Fruit fly (Drosophila melanogaster) whole organism, wandering third instar larva: ENCODE results near the gene CG13048.

Experiments used
- CG32264 ChIP-seq: fragments of 200-800 bp; sonication (Bioruptor generic); optimal IDR thresholded peaks from 2 replicates; lab custom pipeline; 2016; ENCODE audit warnings: missing biosample characterization, missing genetic modification characterization
- CG9705 ChIP-seq: fragments of 200-800 bp; sonication (Bioruptor generic); optimal IDR thresholded peaks from 2 replicates; lab custom pipeline; 2018; ENCODE audit warnings: missing biosample characterization, mild to moderate bottlenecking, missing genetic modification characterization
- Dfd ChIP-seq: fragments of >200 bp; optimal IDR thresholded peaks from 2 replicates; lab custom pipeline; 2017; ENCODE audit warnings: missing biosample characterization, missing genetic modification characterization
- Dif ChIP-seq: fragments of 200-275, 200-300 bp; sonication (Bioruptor generic); optimal IDR thresholded peaks from 2 replicates; lab custom pipeline; 2018; ENCODE audit warnings: missing biosample characterization, missing genetic modification characterization; ENCODE audit not compliant: partially characterized antibody
- GATAd ChIP-seq: sonication (Bioruptor generic); optimal IDR thresholded peaks from 2 replicates; lab custom pipeline; 2016; ENCODE audit warnings: missing biosample characterization, missing genetic modification characterization
- HLH106 ChIP-seq: fragments of 200-800 bp; optimal IDR thresholded peaks from 3 replicates; lab custom pipeline; 2019; ENCODE audit warnings: missing biosample characterization, mild to moderate bottlenecking, missing genetic modification characterization, moderate library complexity
- Hnf4 ChIP-seq: fragments of 200-800 bp; sonication (Bioruptor generic); optimal IDR thresholded peaks from 2 replicates; lab custom pipeline; 2016; ENCODE audit warnings: missing biosample characterization, mild to moderate bottlenecking, missing genetic modification characterization
- Hr78 ChIP-seq: fragments of >200 bp; optimal IDR thresholded peaks from 2 replicates; lab custom pipeline; 2017; ENCODE audit warnings: missing biosample characterization, missing genetic modification characterization
- Hr83 ChIP-seq: fragments of 200-300 bp; sonication (Bioruptor generic); optimal IDR thresholded peaks from 2 replicates; lab custom pipeline; 2016; ENCODE audit warnings: missing biosample characterization, mild to moderate bottlenecking, missing genetic modification characterization, moderate library complexity; ENCODE audit not compliant: poor library complexity, severe bottlenecking
- Jra ChIP-seq: sonication (Bioruptor generic); optimal IDR thresholded peaks from 2 replicates; lab custom pipeline; 2016; ENCODE audit warnings: missing biosample characterization, missing genetic modification characterization
- Myc ChIP-seq: fragments of >200 bp; optimal IDR thresholded peaks from 2 replicates; lab custom pipeline; 2017
- N ChIP-seq: fragments of >200 bp; optimal IDR thresholded peaks from 2 replicates; lab custom pipeline; 2018; ENCODE audit warnings: missing biosample characterization, missing external identifiers, missing genetic modification characterization
- OdsH ChIP-seq: fragments of 200-800 bp; sonication (Bioruptor generic); optimal IDR thresholded peaks from 2 replicates; lab custom pipeline; 2016; ENCODE audit warnings: missing biosample characterization, mild to moderate bottlenecking, missing genetic modification characterization
- Sp1 ChIP-seq: fragments of 200-800 bp; sonication (Bioruptor generic); optimal IDR thresholded peaks from 3 replicates; lab custom pipeline; 2019; ENCODE audit warnings: missing biosample characterization, mild to moderate bottlenecking, missing genetic modification characterization, moderate library complexity
- Vsx2 ChIP-seq: fragments of 200-300, 225-300 bp; sonication (Bioruptor generic); optimal IDR thresholded peaks from 2 replicates; lab custom pipeline; 2018; ENCODE audit warnings: missing biosample characterization, missing genetic modification characterization; ENCODE audit not compliant: partially characterized antibody
- br ChIP-seq: fragments of 200-800 bp; sonication (Bioruptor generic); optimal IDR thresholded peaks from 2 replicates; lab custom pipeline; 2016; ENCODE audit warnings: missing biosample characterization, missing genetic modification characterization
- brk ChIP-seq: fragments of 200-800 bp; sonication (Bioruptor generic); optimal IDR thresholded peaks from 2 replicates; lab custom pipeline; 2016; ENCODE audit warnings: missing biosample characterization, mild to moderate bottlenecking, missing genetic modification characterization
- dl ChIP-seq, 2 experiments: fragments of 175-275, 200-275 bp in 1 of 2; fragments of 200-275 bp in 1 of 2; sonication (Bioruptor generic); optimal IDR thresholded peaks; lab custom pipeline; 2018; ENCODE audit warnings: mild to moderate bottlenecking in 2 of 2, missing biosample characterization in 2 of 2, missing genetic modification characterization in 2 of 2, moderate library complexity in 2 of 2; ENCODE audit not compliant: partially characterized antibody in 2 of 2, insufficient read depth in 1 of 2
- dmrt93B ChIP-seq: fragments of 200-800 bp; sonication (Bioruptor generic); optimal IDR thresholded peaks from 2 replicates; lab custom pipeline; 2018; ENCODE audit warnings: missing biosample characterization, mild to moderate bottlenecking, missing genetic modification characterization
- dsf ChIP-seq: sonication (Bioruptor generic); optimal IDR thresholded peaks from 2 replicates; lab custom pipeline; 2016; ENCODE audit warnings: missing biosample characterization, missing genetic modification characterization, borderline replicate concordance
- foxo ChIP-seq, 2 experiments: fragments of 200-800 bp; sonication (Bioruptor generic); optimal IDR thresholded peaks; 2 replicates in 1 of 2; 3 replicates in 1 of 2; lab custom pipeline; 2016 to 2017; ENCODE audit warnings: missing biosample characterization in 2 of 2, missing genetic modification characterization in 2 of 2
- fru ChIP-seq: fragments of 200-800 bp; sonication (Bioruptor generic); optimal IDR thresholded peaks from 3 replicates; lab custom pipeline; 2016; ENCODE audit warnings: missing biosample characterization, mild to moderate bottlenecking, missing genetic modification characterization
- h ChIP-seq: fragments of 200-800 bp; sonication (Bioruptor generic); optimal IDR thresholded peaks from 3 replicates; lab custom pipeline; 2016; ENCODE audit warnings: missing biosample characterization, mild to moderate bottlenecking, missing genetic modification characterization
- psq ChIP-seq: fragments of 200-800 bp; sonication (Bioruptor generic); optimal IDR thresholded peaks from 3 replicates; lab custom pipeline; 2017; ENCODE audit warnings: missing biosample characterization, mild to moderate bottlenecking, missing genetic modification characterization, moderate library complexity
- rgr ChIP-seq: fragments of 200-800 bp; sonication (Bioruptor generic); optimal IDR thresholded peaks from 3 replicates; lab custom pipeline; 2016; ENCODE audit warnings: missing biosample characterization, mild to moderate bottlenecking, missing genetic modification characterization
- sage ChIP-seq: fragments of 200-800 bp; sonication (Bioruptor generic); optimal IDR thresholded peaks from 2 replicates; lab custom pipeline; 2016; ENCODE audit warnings: missing biosample characterization, mild to moderate bottlenecking, missing genetic modification characterization
- sv ChIP-seq: fragments of 200-800 bp; sonication (Bioruptor generic); optimal IDR thresholded peaks from 3 replicates; lab custom pipeline; 2016; ENCODE audit warnings: missing biosample characterization, missing genetic modification characterization
- usp ChIP-seq: fragments of >200 bp; optimal IDR thresholded peaks from 2 replicates; lab custom pipeline; 2017; ENCODE audit warnings: missing biosample characterization, missing genetic modification characterization
- woc ChIP-seq: sonication (Bioruptor generic); optimal IDR thresholded peaks from 2 replicates; lab custom pipeline; 2016; ENCODE audit warnings: missing biosample characterization, mild to moderate bottlenecking, missing genetic modification characterization

CG13048 gene

dm6 chr3L:16275391-16276017 lies 8.2 kb downstream of the CG13048 start:
- TF ChIP-seq Dfd (no peak), OdsH (GFP tag; lab: Kevin White, UChicago) (no peak), usp (no peak), h (GFP tag; lab: Kevin White, UChicago) (no peak), HLH106 (no peak), Dif (no peak), fru (GFP tag; lab: Kevin White, UChicago) (no peak), woc (GFP tag; lab: Kevin White, UChicago) (no peak), Jra (GFP tag; lab: Kevin White, UChicago) (no peak), sv (GFP tag; lab: Kevin White, UChicago) (no peak), CG32264 (no peak), Sp1 (GFP tag; lab: Kevin White, UChicago) (no peak), dsf (GFP tag; lab: Kevin White, UChicago) (no peak), foxo (GFP tag; optimal IDR thresholded peaks at IDR 0.05; lab: Kevin White, UChicago) (no peak), dmrt93B (no peak), Hr78 (GFP tag; lab: Kevin White, UChicago) (no peak), sage (no peak), Hnf4 (no peak)
- TF ChIP-seq, all 38 proteins: peak for 0

dm6 chr3L:16272338-16272959 lies 11.3 kb downstream of the CG13048 start, which contains the start of gene CG13066:
Gene CG13066, plus strand, starts transcription at chr3L:16272909.
- TF ChIP-seq CG32264 (no peak), N (GFP tag; lab: Kevin White, UChicago) (no peak)

- TF ChIP-seq Vsx2, result no peak
- TF ChIP-seq h (GFP tag; lab: Kevin White, UChicago), result no peak
- no peak for TF ChIP-seq N (GFP tag; lab: Kevin White, UChicago)
- TF ChIP-seq dsf (GFP tag; lab: Kevin White, UChicago), result no peak
- no peak for TF ChIP-seq psq (GFP tag; lab: Kevin White, UChicago)
- TF ChIP-seq sage, result no peak
- no peak for TF ChIP-seq CG32264
- TF ChIP-seq brk (GFP tag; lab: Kevin White, UChicago), result no peak
- no peak for TF ChIP-seq Jra (GFP tag; lab: Kevin White, UChicago)
- no peak for TF ChIP-seq Hnf4
Measured at dm6 chr3L:16270802-16271332, 12.9 kb downstream of the CG13048 start, which contains the start of the genes CG34248 and CG13067. Gene CG34248, minus strand, starts transcription at chr3L:16270902. Gene CG13067, plus strand, starts transcription at chr3L:16271282.

- TF ChIP-seq GATAd (GFP tag; lab: Kevin White, UChicago) (no peak), Hr83 (GFP tag; lab: Kevin White, UChicago) (no peak), Dfd (no peak), woc (GFP tag; lab: Kevin White, UChicago) (no peak), br (no peak), Myc (lab: Kevin White, UChicago) (no peak), dl (GFP tag; optimal IDR thresholded peaks at IDR 0.05; lab: Kevin White, UChicago; ENCODE audit: insufficient read depth in 1 of 2, partially characterized antibody in 2 of 2) (no peak), CG9705 (GFP tag; lab: Kevin White, UChicago) (no peak), Vsx2 (no peak), psq (GFP tag; lab: Kevin White, UChicago) (no peak), dsf (GFP tag; lab: Kevin White, UChicago) (no peak), rgr (GFP tag; lab: Kevin White, UChicago) (no peak), Hr78 (GFP tag; lab: Kevin White, UChicago) (no peak), foxo (GFP tag; optimal IDR thresholded peaks at IDR 0.05; lab: Kevin White, UChicago) (no peak)
Measured at dm6 chr3L:16269092-16269491, 14.6 kb downstream of the CG13048 start, which contains the start of gene CG13068. Gene CG13068, plus strand, starts transcription at chr3L:16269392.
